Worm (Caenorhabditis elegans) whole organism, L2 larva: Measurements from ENCODE around the gene B0250.8.

Experiments used
- F13H6.1 ChIP-seq: sonication (generic microtip); optimal IDR thresholded peaks from 2 replicates; lab custom pipeline; 2016; ENCODE audit warnings: missing genetic modification characterization, missing compliant biosample characterization
- alr-1 ChIP-seq: fragments of 150-350 bp; optimal IDR thresholded peaks from 2 replicates; lab custom pipeline; 2014; ENCODE audit warnings: missing biosample characterization, missing genetic modification characterization
- ama-1 ChIP-seq: fragments of 150-350 bp; optimal IDR thresholded peaks from 2 replicates; lab custom pipeline; 2018; ENCODE audit warnings: inconsistent platforms
- crh-2 ChIP-seq: sonication (generic microtip); optimal IDR thresholded peaks from 2 replicates; lab custom pipeline; 2017; ENCODE audit warnings: missing biosample characterization, missing genetic modification characterization
- fos-1 ChIP-seq: fragments of 150-350 bp; optimal IDR thresholded peaks from 2 replicates; lab custom pipeline; 2014; ENCODE audit warnings: missing biosample characterization, missing genetic modification characterization
- lin-13 ChIP-seq: fragments of 150-350 bp; optimal IDR thresholded peaks from 2 replicates; lab custom pipeline; 2014; ENCODE audit warnings: missing biosample characterization, missing genetic modification reagents, missing genetic modification characterization
- nhr-11 ChIP-seq: fragments of 150-350 bp; optimal IDR thresholded peaks from 2 replicates; lab custom pipeline; 2014; ENCODE audit warnings: missing biosample characterization, missing genetic modification characterization
- peb-1 ChIP-seq: fragments of 150-350 bp; optimal IDR thresholded peaks from 2 replicates; lab custom pipeline; 2014; ENCODE audit warnings: missing biosample characterization, missing genetic modification characterization
- unc-39 ChIP-seq: fragments of 150-350 bp; optimal IDR thresholded peaks from 2 replicates; lab custom pipeline; 2014; ENCODE audit warnings: missing biosample characterization, missing genetic modification characterization
- ztf-11 ChIP-seq: sonication (generic microtip); optimal IDR thresholded peaks from 2 replicates; lab custom pipeline; 2017; ENCODE audit warnings: missing biosample characterization, missing genetic modification characterization

DNA sequence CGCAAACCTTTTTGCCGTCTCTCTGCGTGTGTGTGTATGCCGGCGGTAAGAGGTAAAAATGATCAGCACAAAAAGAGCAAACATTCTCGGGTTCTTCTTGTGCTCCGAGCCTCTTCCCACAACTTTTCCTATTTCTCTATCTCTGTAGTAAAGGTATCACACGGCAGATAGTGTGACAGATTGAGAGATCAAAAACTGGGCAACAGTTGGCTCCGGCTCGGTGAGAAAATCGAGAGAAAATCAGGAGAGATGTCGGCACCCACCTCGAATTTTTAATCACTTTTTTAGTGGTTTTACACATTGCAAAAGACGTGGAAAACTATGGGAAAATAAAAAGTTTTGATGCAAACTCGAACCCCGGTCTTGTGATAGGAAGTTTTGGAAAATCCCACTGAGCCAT lies 18.5 kb downstream of the B0250.8 start:
- no peak for TF ChIP-seq alr-1
- no peak for TF ChIP-seq unc-39 (tag; lab: Kevin White, UChicago)
- no peak for TF ChIP-seq crh-2 (tag; lab: Kevin White, UChicago)
- no peak for TF ChIP-seq lin-13
- no peak for TF ChIP-seq ama-1
- no peak for TF ChIP-seq nhr-11 (tag; lab: Kevin White, UChicago)
- no peak for TF ChIP-seq peb-1 (tag; lab: Kevin White, UChicago)
- no peak for TF ChIP-seq ztf-11
- TF ChIP-seq F13H6.1 (tag; lab: Kevin White, UChicago): no peak
- no peak for TF ChIP-seq fos-1 (tag; lab: Kevin White, UChicago)
